Fruit fly (Drosophila melanogaster) whole organism, pupa: ENCODE measurements around the gene zld.

Experiments used
- CG10348 ChIP-seq: fragments of 200-800 bp; sonication (Bioruptor generic); IDR thresholded peaks from 2 replicates; pipeline ENCODE4 v1.3.6; 2022; ENCODE audit warnings: missing biosample characterization, missing genetic modification characterization
- CG12605 ChIP-seq: fragments of 200-800 bp; sonication (Bioruptor generic); IDR thresholded peaks from 2 replicates; pipeline ENCODE4 v1.3.6; 2022; ENCODE audit warnings: missing biosample characterization, missing genetic modification characterization
- CG13204 ChIP-seq: fragments of 200-800 bp; sonication (Bioruptor generic); optimal IDR thresholded peaks from 2 replicates; lab custom pipeline; 2018; ENCODE audit warnings: missing biosample characterization, mild to moderate bottlenecking, missing genetic modification characterization, moderate library complexity
- CG14655 ChIP-seq: fragments of 200-800 bp; sonication (Bioruptor generic); optimal IDR thresholded peaks from 3 replicates; lab custom pipeline; 2017; ENCODE audit warnings: mild to moderate bottlenecking, missing biosample characterization, missing genetic modification reagents, missing genetic modification characterization
- CG15710 ChIP-seq: fragments of 200-800 bp; sonication (Bioruptor generic); optimal IDR thresholded peaks from 2 replicates; lab custom pipeline; 2018; ENCODE audit warnings: missing biosample characterization, mild to moderate bottlenecking, missing genetic modification characterization, moderate library complexity
- CG17806 ChIP-seq: fragments of 200-800 bp; sonication (Bioruptor generic); optimal IDR thresholded peaks from 2 replicates; lab custom pipeline; 2018; ENCODE audit warnings: missing biosample characterization, mild to moderate bottlenecking, missing genetic modification characterization, moderate library complexity
- CG32121 ChIP-seq: fragments of 200-800 bp; sonication (Bioruptor generic); IDR thresholded peaks from 2 replicates; pipeline ENCODE4 v1.3.6; 2022; ENCODE audit warnings: missing biosample characterization, missing genetic modification characterization
- CG34367 ChIP-seq: fragments of 200-800 bp; sonication (Bioruptor generic); optimal IDR thresholded peaks from 2 replicates; lab custom pipeline; 2018; ENCODE audit warnings: missing biosample characterization, mild to moderate bottlenecking, missing genetic modification characterization
- CG4496 ChIP-seq: fragments of 200-800 bp; sonication (Bioruptor generic); IDR thresholded peaks from 3 replicates; pipeline ENCODE4 v1.3.6; 2022; ENCODE audit warnings: missing biosample characterization, missing genetic modification characterization
- CG8159 ChIP-seq: fragments of 200-800 bp; sonication (Bioruptor generic); optimal IDR thresholded peaks from 3 replicates; lab custom pipeline; 2018; ENCODE audit warnings: missing biosample characterization, mild to moderate bottlenecking, missing genetic modification characterization, moderate library complexity
- CG8301 ChIP-seq: fragments of 200-800 bp; sonication (Bioruptor generic); optimal IDR thresholded peaks from 2 replicates; lab custom pipeline; 2018; ENCODE audit warnings: missing biosample characterization, mild to moderate bottlenecking, missing genetic modification characterization
- CG9948 ChIP-seq: fragments of 200-800 bp; sonication (Bioruptor generic); optimal IDR thresholded peaks from 2 replicates; lab custom pipeline; 2018; ENCODE audit warnings: missing biosample characterization, mild to moderate bottlenecking, missing genetic modification characterization, moderate library complexity
- D1 ChIP-seq: fragments of 200-800 bp; sonication (Bioruptor generic); optimal IDR thresholded peaks from 2 replicates; lab custom pipeline; 2018; ENCODE audit warnings: missing biosample characterization, mild to moderate bottlenecking, missing genetic modification characterization, moderate library complexity
- EcR ChIP-seq: fragments of 200-800 bp; sonication (Bioruptor generic); optimal IDR thresholded peaks from 3 replicates; lab custom pipeline; 2019; ENCODE audit warnings: missing biosample characterization, missing genetic modification characterization, mild to moderate bottlenecking, moderate library complexity, missing genetic modification reagents
- Ets98B ChIP-seq: fragments of 200-800 bp; sonication (Bioruptor generic); IDR thresholded peaks from 2 replicates; pipeline ENCODE4 v1.3.6; 2022; ENCODE audit warnings: missing biosample characterization, missing genetic modification characterization
- Pif1A ChIP-seq: fragments of 200-800 bp; sonication (Bioruptor generic); optimal IDR thresholded peaks from 3 replicates; lab custom pipeline; 2016; ENCODE audit warnings: missing biosample characterization, missing genetic modification characterization
- Pif1B ChIP-seq: fragments of 200-800 bp; sonication (Bioruptor generic); optimal IDR thresholded peaks from 3 replicates; lab custom pipeline; 2016; ENCODE audit warnings: missing biosample characterization, missing genetic modification characterization
- Snoo ChIP-seq: fragments of 200-800 bp; sonication (Bioruptor generic); optimal IDR thresholded peaks from 3 replicates; lab custom pipeline; 2017; ENCODE audit warnings: missing biosample characterization, mild to moderate bottlenecking, missing genetic modification characterization, inconsistent platforms
- fd96Ca ChIP-seq: fragments of 200-800 bp; sonication (Bioruptor generic); IDR thresholded peaks from 3 replicates; pipeline ENCODE4 v1.3.6; 2022; ENCODE audit warnings: missing biosample characterization, missing genetic modification characterization
- gl ChIP-seq: fragments of 200-800 bp; sonication (Bioruptor generic); optimal IDR thresholded peaks from 2 replicates; lab custom pipeline; 2018; ENCODE audit warnings: missing biosample characterization, mild to moderate bottlenecking, missing genetic modification characterization
- rn ChIP-seq: fragments of 200-800 bp; sonication (Bioruptor generic); IDR thresholded peaks from 2 replicates; pipeline ENCODE4 v1.3.6; 2022; ENCODE audit warnings: missing biosample characterization, missing genetic modification characterization

zld gene

DNA sequence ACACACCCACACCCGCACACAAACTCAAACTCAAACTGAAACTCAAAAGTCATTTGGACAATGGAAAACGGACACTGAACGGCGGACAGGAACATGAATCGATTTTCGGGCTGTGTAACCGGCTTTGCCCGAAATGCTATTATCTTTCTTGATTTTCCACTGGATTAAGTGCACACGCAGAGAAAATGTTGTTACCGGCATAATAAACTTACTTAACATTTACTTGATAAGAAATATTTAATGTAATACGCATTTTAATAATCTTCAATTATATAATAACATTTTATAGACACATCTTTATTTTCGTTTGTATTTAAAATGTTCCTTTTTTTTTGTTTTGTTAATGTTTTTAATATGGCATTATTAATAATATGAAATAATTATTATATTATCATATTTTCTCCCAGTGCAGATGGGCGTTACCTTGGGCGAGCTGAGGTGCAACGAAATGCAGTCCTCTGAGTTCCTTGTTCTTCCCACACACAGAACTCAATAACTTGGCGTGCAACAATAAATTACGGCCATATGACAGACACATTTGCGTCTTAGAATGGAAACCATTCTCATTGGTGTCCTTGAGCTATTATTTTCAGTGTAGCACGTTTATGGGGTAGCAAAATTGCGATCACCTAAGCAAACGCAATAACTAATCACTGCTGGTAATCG lies 18.4 kb downstream of the zld start, which contains the start of gene CG12702:
TSS of gene CG12702 (minus strand) at position 51 of the 666 bp plus-strand sequence.
- no peak for TF ChIP-seq CG10348 (GFP tag; lab: Robert Waterston, UW)
- TF ChIP-seq CG8159 (tag; lab: Kevin White, UChicago) = no peak
- TF ChIP-seq CG17806 = no peak
- TF ChIP-seq CG15710 = no peak
- TF ChIP-seq gl = no peak
- TF ChIP-seq D1 (tag; lab: Kevin White, UChicago) = no peak
- no peak for TF ChIP-seq EcR
- no peak for TF ChIP-seq CG9948 (tag; lab: Kevin White, UChicago)
- no peak for TF ChIP-seq CG13204 (GFP tag; lab: Kevin White, UChicago)
- TF ChIP-seq Pif1B (GFP tag; lab: Kevin White, UChicago) = no peak
- no peak for TF ChIP-seq rn (GFP tag; lab: Robert Waterston, UW)
- no peak for TF ChIP-seq fd96Ca (GFP tag; lab: Robert Waterston, UW)
- TF ChIP-seq CG12605 (GFP tag; lab: Robert Waterston, UW) = no peak
- TF ChIP-seq CG32121 (GFP tag; lab: Robert Waterston, UW) = no peak
- TF ChIP-seq Ets98B (GFP tag; lab: Robert Waterston, UW) = no peak
- no peak for TF ChIP-seq CG8301 (tag; lab: Kevin White, UChicago)
- no peak for TF ChIP-seq CG34367 (tag; lab: Kevin White, UChicago)
- TF ChIP-seq CG4496 (GFP tag; lab: Robert Waterston, UW) = no peak
- TF ChIP-seq, all 21 proteins: peak for 0

DNA sequence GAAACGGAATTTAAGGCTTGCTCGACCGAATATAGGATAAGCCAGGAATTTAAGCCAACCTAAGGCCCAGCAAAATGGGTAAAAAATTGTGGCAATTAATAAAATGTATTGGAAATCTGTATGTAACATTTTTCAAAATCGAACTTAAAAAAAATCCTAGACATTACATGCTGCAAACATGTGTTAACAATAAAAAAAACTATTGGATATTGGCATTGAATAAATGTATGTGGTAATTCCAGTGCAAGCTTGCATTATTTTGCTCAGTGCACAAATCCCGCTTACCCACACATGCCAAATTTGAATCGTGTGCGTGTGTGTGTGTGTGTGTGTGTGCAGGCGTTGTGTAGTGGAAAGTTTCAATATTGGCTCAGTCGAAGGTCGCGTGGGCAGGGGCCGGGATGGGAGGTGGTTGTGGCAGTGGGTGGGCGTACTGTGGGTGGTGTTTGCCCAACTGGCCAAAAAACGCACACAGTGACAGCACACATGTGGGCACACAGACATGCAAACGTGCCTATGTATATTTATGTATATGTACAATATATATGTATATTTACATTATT lies 19.8 kb downstream of the zld start:
- TF ChIP-seq fd96Ca (GFP tag; lab: Robert Waterston, UW) (no peak), Pif1B (GFP tag; lab: Kevin White, UChicago) (no peak), CG17806 (no peak), D1 (tag; lab: Kevin White, UChicago) (no peak), CG34367 (tag; lab: Kevin White, UChicago) (no peak), gl (no peak), CG32121 (GFP tag; lab: Robert Waterston, UW) (no peak), CG4496 (GFP tag; lab: Robert Waterston, UW) (no peak), CG13204 (GFP tag; lab: Kevin White, UChicago) (no peak), Snoo (tag; lab: Kevin White, UChicago) (no peak)

DNA sequence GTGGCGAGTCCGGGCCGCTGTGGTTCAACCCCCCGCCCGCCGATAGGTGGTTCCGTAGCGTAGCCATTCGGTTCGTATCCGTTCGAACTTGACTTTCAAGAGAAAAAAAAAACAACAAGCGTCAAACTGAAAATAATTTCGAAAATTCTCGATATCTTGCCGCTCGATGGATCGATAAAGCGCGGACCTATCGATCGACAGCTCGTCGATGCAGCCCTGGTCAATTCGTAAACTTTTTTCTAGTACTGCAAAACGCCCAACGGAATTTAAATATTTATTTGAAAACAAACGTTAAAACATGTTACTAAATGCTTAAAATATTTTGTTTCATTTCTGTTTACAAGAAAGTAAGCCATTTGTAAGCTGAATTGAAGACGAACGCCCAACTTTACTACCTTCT lies 21.2 kb downstream of the zld start:
- TF ChIP-seq CG4496 (GFP tag; lab: Robert Waterston, UW) (no peak), gl (no peak), CG14655 (no peak), CG13204 (GFP tag; lab: Kevin White, UChicago) (no peak), D1 (tag; lab: Kevin White, UChicago) (no peak), CG34367 (tag; lab: Kevin White, UChicago) (no peak), CG32121 (GFP tag; lab: Robert Waterston, UW) (no peak), Pif1B (GFP tag; lab: Kevin White, UChicago) (no peak), rn (GFP tag; lab: Robert Waterston, UW) (no peak), CG17806 (no peak), CG8159 (tag; lab: Kevin White, UChicago) (no peak), Ets98B (GFP tag; lab: Robert Waterston, UW) (no peak)

DNA sequence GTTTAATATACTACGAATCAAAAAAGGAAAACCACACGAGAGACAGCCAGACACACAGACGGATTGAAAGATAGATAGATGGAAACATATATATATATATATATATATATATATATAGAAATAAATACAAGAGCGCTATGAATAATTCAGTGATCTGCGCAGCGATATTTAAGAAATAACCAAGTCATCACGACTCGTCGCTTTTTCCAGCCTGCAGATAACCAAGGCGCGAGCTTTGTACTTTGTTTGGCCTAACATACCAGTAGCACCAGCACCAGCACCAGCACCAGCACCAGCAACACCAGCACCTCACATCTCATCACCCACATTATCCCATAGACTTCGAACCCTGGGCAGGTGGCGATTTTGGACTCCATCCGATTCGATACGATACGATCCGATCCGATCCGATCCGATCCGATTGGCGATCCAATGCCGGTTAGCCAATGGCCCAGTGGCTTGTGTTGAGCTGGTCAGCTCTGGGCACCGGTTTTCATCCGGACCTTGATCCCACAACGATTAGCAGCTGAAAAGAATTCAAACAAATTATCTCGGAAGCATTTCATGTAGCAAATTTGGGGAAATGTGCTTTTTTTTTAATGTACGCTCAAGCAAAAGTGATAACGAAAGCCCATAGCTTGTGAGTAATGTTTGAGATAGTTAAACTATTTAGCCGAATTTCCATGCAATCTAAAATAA lies 28.5 kb downstream of the zld start:
- 0 out of 3 replicates have a peak, but pooled peaks have one; percentile 22 for TF ChIP-seq CG4496 (GFP tag; lab: Robert Waterston, UW)
- TF ChIP-seq CG8301 (tag; lab: Kevin White, UChicago) = no peak

DNA sequence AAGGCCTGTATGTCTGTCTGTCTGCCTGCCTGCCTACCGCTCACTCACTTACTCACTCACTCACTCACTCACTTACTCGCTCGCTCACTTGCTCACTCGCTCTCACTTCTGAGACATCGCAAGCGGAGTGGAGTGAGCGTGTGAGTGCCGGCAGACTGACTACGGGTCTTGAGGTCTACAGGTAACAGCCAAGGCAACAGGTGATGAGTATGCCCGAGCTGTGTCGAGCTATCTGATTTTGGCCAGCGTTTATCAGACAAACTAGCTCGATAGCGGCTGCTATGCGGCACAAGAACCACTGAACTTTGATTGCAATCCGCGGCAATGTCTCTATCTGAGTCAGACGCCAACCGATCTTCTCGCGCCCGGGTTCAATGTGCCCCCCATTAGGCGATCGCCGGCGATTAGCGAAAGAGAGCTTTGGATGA lies 29.2 kb downstream of the zld start:
- TF ChIP-seq CG13204 (GFP tag; lab: Kevin White, UChicago) = peak; percentile 35
- no peak for TF ChIP-seq CG15710
- TF ChIP-seq EcR = peak; percentile 83

DNA sequence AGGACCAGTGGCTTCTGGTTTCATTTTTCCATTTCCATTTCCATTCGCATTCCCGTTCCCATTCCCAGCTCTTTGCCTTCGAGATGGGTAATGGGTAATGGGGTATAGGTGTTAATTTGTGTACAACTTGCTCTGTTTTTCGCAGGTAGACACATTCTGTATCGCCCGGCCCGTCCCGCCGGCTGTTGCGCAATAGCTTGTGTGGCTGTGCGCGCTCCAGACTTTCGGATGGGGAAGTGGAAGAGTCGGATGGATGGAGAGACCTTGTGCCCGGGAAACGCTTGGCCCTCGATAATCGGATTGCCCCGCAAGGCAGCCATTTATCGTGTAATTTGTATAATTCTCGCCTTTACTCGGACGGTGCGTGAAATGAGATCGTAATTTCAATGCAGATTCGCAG lies 29.6 kb downstream of the zld start:
- TF ChIP-seq CG10348 (GFP tag; lab: Robert Waterston, UW) (no peak), CG8159 (tag; lab: Kevin White, UChicago) (no peak), CG14655 (no peak), Pif1A (GFP tag; lab: Kevin White, UChicago) (no peak), CG15710 (no peak), CG13204 (GFP tag; lab: Kevin White, UChicago) (no peak), CG34367 (tag; lab: Kevin White, UChicago) (no peak), rn (GFP tag; lab: Robert Waterston, UW) (no peak), CG17806 (no peak), Pif1B (GFP tag; lab: Kevin White, UChicago) (no peak), CG12605 (GFP tag; lab: Robert Waterston, UW) (no peak), Snoo (tag; lab: Kevin White, UChicago) (no peak), CG9948 (tag; lab: Kevin White, UChicago) (no peak), fd96Ca (GFP tag; lab: Robert Waterston, UW) (no peak), CG8301 (tag; lab: Kevin White, UChicago) (no peak)
